Worm (Caenorhabditis elegans): ENCODE data around the gene F17H10.4.

F17H10.4 gene

DNA sequence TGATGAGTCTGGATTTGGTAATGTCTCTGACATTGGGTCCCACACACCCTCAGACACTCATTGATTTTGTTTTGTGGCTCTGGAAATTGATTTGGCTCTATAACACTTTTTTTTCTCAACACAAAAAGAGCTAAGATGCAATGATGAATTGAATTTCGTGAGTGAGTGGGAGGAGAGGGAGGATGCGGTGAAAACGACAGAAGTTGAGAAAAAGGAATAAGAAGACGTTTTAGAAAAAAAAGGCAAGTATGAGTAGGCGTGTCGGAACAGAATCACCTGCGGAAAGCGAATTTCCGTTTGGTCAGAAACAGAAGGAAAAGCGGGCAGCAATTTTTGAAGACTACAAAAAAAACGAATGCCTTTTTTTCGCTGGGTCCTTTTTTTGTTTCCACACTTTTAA, 29.4 kb upstream of the F17H10.4 start:
- TF ChIP-seq die-1 (tag; optimal IDR thresholded peaks at IDR 0.05), result no peak

DNA sequence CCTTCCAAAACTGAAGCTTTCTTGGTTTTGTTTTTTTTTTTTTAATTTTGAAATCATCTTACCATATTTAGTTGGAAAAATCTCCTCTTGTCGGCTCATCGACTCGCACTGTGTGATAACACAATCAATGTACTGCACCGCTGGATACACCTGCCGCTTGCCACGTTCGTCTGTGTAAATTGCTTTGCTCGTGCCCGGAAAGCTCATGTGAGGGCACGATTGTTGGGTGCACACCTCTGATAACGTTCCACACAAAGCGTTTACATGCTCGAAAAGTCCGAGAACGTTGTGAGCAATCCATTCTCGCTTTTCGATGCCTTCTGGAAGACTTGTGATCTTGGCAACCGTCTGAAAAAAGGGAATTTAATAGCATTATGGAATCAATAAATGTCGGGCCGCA, 28.2 kb upstream of the F17H10.4 start:
- TF ChIP-seq nhr-80 (tag; optimal IDR thresholded peaks at IDR 0.05) (peak; percentile 29), madf-6 (GFP tag; IDR thresholded peaks at IDR 0.05) (no peak), let-526 (GFP tag; IDR thresholded peaks at IDR 0.05) (0 out of 2 replicates have a peak, but pooled peaks have one; percentile 56), cebp-1 (GFP tag; IDR thresholded peaks at IDR 0.05) (no peak), cebp-1 (tag; optimal IDR thresholded peaks at IDR 0.05) (peak; percentile 22), sptf-2 (GFP tag; optimal IDR thresholded peaks at IDR 0.05) (no peak), tbp1 (GFP tag; optimal IDR thresholded peaks at IDR 0.05) (no peak), hmg-20 (GFP tag; IDR thresholded peaks at IDR 0.05) (no peak)

DNA sequence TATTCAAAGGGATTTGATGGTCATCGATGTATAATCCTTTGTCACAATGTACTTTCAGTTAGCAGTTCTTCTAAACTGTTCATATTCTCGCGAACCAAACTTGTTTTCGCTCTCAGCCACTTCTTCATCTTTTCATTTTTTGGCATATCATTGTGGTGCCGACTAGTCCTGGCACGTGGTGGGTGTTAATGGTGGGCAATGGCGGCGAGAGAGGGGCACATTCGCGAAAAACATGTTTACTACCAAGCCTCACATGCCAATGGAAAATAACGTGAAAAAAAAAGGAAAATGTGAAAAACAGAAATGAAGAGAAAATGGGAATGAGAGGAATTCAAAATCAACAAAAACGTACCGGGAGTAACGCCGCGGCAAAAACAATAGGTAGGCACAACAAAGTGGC, 20.8 kb upstream of the F17H10.4 start:
- peak; percentile 37 for TF ChIP-seq somi-1 (GFP tag; optimal IDR thresholded peaks at IDR 0.05)
- TF ChIP-seq ceh-91 (GFP tag; IDR thresholded peaks at IDR 0.05), result no peak
- TF ChIP-seq ceh-27 (GFP tag; optimal IDR thresholded peaks at IDR 0.05), result peak; percentile 56
- no peak for TF ChIP-seq cebp-1 (GFP tag; IDR thresholded peaks at IDR 0.05)
- peak; percentile 11 for TF ChIP-seq cebp-1 (tag; optimal IDR thresholded peaks at IDR 0.05)
- TF ChIP-seq lin-26 (GFP tag; IDR thresholded peaks at IDR 0.05), result peak; percentile 52; the same call in 1 of the 2 replicates
- peak; percentile 70 for TF ChIP-seq K12H6.12 (tag; optimal IDR thresholded peaks at IDR 0.05)
- TF ChIP-seq lin-54 (GFP tag; optimal IDR thresholded peaks at IDR 0.05), result no peak

DNA sequence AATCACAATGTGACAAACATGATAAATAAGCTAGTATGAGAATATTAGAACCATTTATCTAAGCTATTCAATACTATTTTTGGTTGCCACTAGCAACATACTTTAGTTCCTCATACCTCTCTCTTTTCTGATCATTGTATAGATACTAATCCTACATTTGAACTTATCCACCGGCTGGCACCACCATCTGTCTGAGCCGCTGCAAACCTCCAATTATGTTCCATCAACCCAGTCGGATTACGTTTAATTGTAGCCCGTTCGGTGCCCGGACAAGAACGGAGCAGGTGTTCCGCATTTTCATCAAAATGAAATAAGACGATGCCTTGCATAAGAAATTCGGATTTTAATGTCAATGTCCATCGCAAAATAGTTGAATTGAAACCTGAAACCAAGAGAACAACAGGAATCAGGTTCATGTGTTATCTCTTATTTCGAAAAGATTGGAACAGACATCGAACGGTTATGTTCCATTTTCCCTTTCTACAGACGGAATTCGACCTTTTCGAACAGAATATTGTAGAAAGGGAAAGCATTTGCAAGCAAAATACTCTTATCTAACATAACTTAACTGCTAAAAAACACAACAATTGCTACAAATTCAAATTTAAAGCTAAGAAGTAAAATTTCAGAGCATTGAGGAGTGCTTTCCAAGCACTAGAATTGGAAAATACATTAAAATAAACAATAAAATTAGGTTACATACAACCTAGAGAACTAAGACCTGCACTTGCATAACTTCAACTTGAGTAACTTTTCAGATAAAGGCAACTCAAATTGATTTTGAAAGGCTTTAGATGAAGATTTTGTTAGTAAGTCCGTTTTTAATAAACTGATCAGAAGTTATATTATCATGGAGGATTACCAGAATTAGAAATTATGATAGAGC, 19.9 kb upstream of the F17H10.4 start:
- TF ChIP-seq F49E8.2 (tag; optimal IDR thresholded peaks at IDR 0.05; ENCODE audit: insufficient read depth), result no peak
- TF ChIP-seq chd-7 (tag; optimal IDR thresholded peaks at IDR 0.05), result no peak
- no peak for TF ChIP-seq athp-1 (tag; optimal IDR thresholded peaks at IDR 0.05)
- 0 out of 2 replicates have a peak, but pooled peaks have one; percentile 18 for TF ChIP-seq madf-3 (GFP tag; IDR thresholded peaks at IDR 0.05)

DNA sequence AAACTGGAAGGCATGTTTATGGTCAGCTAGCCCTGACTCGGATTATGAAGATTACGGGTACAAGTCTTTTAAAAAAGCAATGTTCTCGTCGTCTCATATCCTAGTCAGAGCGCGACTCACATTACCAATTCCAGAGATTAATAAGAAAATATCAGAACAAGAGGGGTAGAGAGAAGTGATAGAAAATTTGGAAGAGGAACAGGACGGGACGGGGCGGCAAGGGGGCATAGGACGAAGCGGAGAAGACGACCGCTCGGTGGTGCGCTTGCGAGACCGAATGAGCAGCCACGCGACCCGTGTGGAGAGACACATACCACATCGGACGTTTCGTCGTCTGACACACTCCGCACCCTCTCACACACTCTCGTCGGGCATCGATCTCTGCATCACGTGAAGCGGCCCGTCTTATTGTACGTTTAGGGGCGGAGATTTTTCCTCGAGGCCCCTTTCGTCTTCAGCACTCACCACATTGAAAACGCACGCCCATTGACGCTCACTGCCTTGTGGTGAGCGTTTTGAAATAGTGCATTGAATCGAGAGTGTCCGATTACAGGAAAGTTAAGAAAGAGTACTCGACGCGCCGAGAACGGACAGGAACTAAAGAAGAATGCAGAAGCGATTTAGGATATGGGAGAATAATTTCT, 18.8 kb upstream of the F17H10.4 start:
- TF ChIP-seq F52B5.7 (tag; optimal IDR thresholded peaks at IDR 0.05), result peak; percentile 78
- TF ChIP-seq ets-4 (GFP tag; optimal IDR thresholded peaks at IDR 0.05), result peak; percentile 95
- TF ChIP-seq ztf-18 (tag; optimal IDR thresholded peaks at IDR 0.05), result peak; percentile 34
- TF ChIP-seq lin-40 (tag; optimal IDR thresholded peaks at IDR 0.05), result peak; percentile 97
- no peak for TF ChIP-seq ztf-28 (GFP tag; IDR thresholded peaks at IDR 0.05)
- peak; percentile 83 for TF ChIP-seq nhr-90 (tag; optimal IDR thresholded peaks at IDR 0.05)
- peak; percentile 90 for TF ChIP-seq gei-17 (GFP tag; optimal IDR thresholded peaks at IDR 0.05)
- peak; percentile 93 for TF ChIP-seq K12H6.12 (tag; optimal IDR thresholded peaks at IDR 0.05)
- peak; percentile 90 for TF ChIP-seq somi-1 (GFP tag; optimal IDR thresholded peaks at IDR 0.05)
- peak; percentile 67; the same call in 1 of the 2 replicates for TF ChIP-seq Y67H2A.10 (GFP tag; conservative IDR thresholded peaks at IDR 0.05)
- no peak for TF ChIP-seq akir-1 (GFP tag; optimal IDR thresholded peaks at IDR 0.05)
- no peak for TF ChIP-seq lag-1 (GFP tag; IDR thresholded peaks at IDR 0.05)
- no peak for TF ChIP-seq ceh-79 (tag; optimal IDR thresholded peaks at IDR 0.05)
- peak; percentile 89 for TF ChIP-seq hmg-1.2 (GFP tag; IDR thresholded peaks at IDR 0.05)
- TF ChIP-seq ceh-27 (GFP tag; optimal IDR thresholded peaks at IDR 0.05), result peak; percentile 94
- TF ChIP-seq T07F8.4 (tag; optimal IDR thresholded peaks at IDR 0.05), result peak; percentile 45
- TF ChIP-seq ceh-40 (GFP tag; IDR thresholded peaks at IDR 0.05), result 0 out of 2 replicates have a peak, but pooled peaks have one; percentile 58
- TF ChIP-seq snpc-4 (GFP tag; optimal IDR thresholded peaks at IDR 0.05), result peak; percentile 18
- peak; percentile 47 to 81 (median 72) for TF ChIP-seq snpc-4 (tag; optimal IDR thresholded peaks at IDR 0.05)
- peak; percentile 83 for TF ChIP-seq mcd-1 (GFP tag; IDR thresholded peaks at IDR 0.05)
- TF ChIP-seq ekl-4 (GFP tag; IDR thresholded peaks at IDR 0.05), result peak; percentile 86
- TF ChIP-seq nfyb-1 (GFP tag; IDR thresholded peaks at IDR 0.05), result peak; percentile 94
- TF ChIP-seq unc-130 (GFP tag; optimal IDR thresholded peaks at IDR 0.05), result no peak
- TF ChIP-seq ztf-26 (tag; optimal IDR thresholded peaks at IDR 0.05), result peak; percentile 94
